Worm (Caenorhabditis elegans): ENCODE data around the gene T04A8.18.
A peak's percentile ranks its signal among the peaks of the same experiment; 100 is the strongest.

DNA sequence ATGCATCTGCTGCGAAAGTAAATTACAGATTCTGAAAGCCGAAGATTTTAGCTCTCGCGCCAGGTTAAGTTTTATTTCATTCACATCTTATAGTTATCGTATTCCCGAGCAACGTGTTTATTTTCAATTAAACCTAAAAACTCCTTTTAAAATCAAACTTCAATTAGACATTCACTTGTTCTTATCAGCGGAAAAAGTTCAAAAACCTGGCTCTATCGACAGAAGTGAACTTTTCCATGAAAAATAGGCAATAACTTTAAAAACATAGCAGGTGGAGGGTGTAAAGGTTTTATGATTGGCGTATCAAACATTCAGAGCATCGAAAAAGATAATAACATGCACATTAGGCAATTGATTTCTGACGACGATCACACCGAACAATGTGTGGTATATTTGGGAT, 20.0 kb upstream of the T04A8.18 start, which contains the start of gene ppat-1:
- TF ChIP-seq fos-1 (tag; optimal IDR thresholded peaks at IDR 0.05): peak; percentile 10
- no peak for TF ChIP-seq mdl-1 (tag; optimal IDR thresholded peaks at IDR 0.05)
- TF ChIP-seq nhr-237 (tag; optimal IDR thresholded peaks at IDR 0.05): no peak
- no peak for TF ChIP-seq nhr-11 (tag; optimal IDR thresholded peaks at IDR 0.05)
- no peak for TF ChIP-seq F13H6.1 (tag; optimal IDR thresholded peaks at IDR 0.05)
- TF ChIP-seq ztf-11 (tag; optimal IDR thresholded peaks at IDR 0.05): no peak
- no peak for TF ChIP-seq ZK546.5 (tag; optimal IDR thresholded peaks at IDR 0.05)
- TF ChIP-seq unc-62 (GFP tag; optimal IDR thresholded peaks at IDR 0.05): no peak
- no peak for TF ChIP-seq aly-2 (tag; optimal IDR thresholded peaks at IDR 0.05)
- no peak for TF ChIP-seq lin-13 (GFP tag; optimal IDR thresholded peaks at IDR 0.05)
- no peak for TF ChIP-seq nhr-25 (tag; optimal IDR thresholded peaks at IDR 0.05)
